Fruit fly (Drosophila melanogaster) whole organism: ENCODE results near the gene wls.

Experiments
- CG8478 ChIP-seq: fragments of >200 bp; optimal IDR thresholded peaks from 2 replicates; lab custom pipeline; 2018; ENCODE audit warnings: inconsistent platforms
- pan ChIP-seq: fragments of >200 bp; optimal IDR thresholded peaks from 2 replicates; lab custom pipeline; 2017
- psq ChIP-seq: fragments of >200 bp; optimal IDR thresholded peaks from 2 replicates; lab custom pipeline; 2017

DNA sequence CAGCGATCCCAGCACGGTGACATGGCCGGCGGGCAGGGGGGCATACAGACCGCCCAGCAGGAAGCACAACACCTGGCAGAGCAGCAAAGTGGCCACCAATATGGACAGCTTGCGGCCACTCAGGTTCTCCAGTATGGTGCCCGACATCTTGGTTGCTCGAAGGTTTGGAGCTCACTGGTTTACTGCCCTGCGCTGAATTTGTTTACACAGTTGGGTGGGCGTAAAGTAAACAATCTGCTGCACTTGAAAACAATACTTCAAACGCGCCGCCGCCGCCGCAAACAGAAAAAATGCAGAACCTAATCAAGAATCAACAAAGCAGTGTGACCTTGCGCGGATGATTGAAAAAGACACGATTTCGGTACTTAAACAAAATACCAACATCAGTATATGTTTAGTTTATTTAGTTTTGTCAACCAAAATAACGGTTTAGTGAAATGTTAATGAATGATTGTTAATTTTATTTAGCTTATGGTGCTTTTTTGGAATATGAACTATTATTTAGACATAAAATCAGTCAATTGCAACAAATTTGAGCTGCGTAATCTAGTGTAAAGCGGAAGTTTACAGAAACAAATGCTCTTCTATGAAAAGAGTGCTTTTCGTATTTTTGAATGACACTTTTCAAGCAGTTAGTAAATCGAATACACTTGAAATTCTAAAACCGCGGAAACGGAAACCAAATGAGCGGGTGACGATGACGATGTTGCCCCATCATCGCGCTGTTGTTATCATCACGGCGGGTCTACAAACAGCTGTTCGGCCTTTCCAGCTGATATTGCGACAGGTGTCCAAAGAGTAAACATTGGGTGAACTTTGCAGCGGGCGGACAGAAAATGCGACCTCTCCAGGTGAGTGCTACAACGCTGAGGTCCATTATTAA, at the start of gene wls, which contains the start of gene Adck5:
- TF ChIP-seq psq (lab: Kevin White, UChicago) (no peak), pan (peak; percentile 52), CG8478 (no peak)
